Fruit fly (Drosophila melanogaster) Kc167 (cell line): Measurements from ENCODE around the gene M1BP.

Experiments used
- h ChIP-seq: fragments of >200 bp; optimal IDR thresholded peaks from 3 replicates; lab custom pipeline; 2018; ENCODE audit warnings: missing external identifiers
- insv ChIP-seq: fragments of >200 bp; optimal IDR thresholded peaks from 3 replicates; lab custom pipeline; 2018; ENCODE audit warnings: missing external identifiers

DNA sequence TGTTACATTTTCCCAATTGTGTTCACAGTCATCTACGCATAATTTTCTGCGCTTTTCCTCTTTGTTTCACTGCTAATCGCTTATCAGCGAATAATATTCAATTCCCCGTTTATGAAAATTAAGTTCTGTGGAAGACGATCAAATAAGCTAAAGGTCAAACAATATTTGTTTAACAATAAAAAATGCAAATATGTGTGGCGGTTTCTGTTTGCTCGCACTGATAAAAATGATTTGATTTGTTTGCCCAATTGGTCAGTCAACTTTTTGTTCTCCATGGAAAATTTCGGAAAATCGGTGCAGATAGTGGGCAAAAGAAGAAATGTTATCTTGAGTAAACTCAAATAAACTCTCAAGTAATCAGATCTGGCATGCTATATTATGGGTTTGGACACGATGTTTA lies 26.8 kb downstream of the M1BP start:
- no peak for TF ChIP-seq insv
- no peak for TF ChIP-seq h (lab: Kevin White, UChicago)
